Worm (Caenorhabditis elegans): Measurements from ENCODE around the gene rdy-2.

rdy-2 gene

DNA sequence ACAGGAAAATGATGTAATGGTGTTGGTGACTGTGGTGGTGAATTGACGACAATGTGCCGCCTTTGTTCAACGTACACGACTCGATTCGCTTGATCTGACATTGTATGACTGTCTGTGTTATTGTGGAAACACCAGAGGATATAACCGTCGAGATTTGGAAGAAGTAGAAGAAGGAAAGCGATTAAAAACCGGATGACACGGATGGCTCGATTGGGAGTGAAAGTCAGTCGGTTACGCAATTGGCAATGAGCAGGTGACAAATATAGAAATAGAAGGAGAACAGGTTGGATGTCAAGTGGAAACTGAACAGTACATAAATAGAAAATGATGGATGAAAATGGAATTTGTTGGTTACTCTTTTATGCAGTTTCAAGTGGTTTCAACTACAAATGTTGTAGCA is at the start of gene rdy-2:
Gene rdy-2, minus strand, starts transcription at position 101 of the 400 bp plus-strand sequence.
- TF ChIP-seq nhr-21 (tag; optimal IDR thresholded peaks at IDR 0.05) (no peak), elt-1 (tag; optimal IDR thresholded peaks at IDR 0.05) (no peak), zag-1 (tag; optimal IDR thresholded peaks at IDR 0.05) (no peak), peb-1 (tag; optimal IDR thresholded peaks at IDR 0.05) (no peak), unc-62 (GFP tag; optimal IDR thresholded peaks at IDR 0.05) (no peak), lin-13 (GFP tag; optimal IDR thresholded peaks at IDR 0.05) (no peak), ama-1 (optimal IDR thresholded peaks at IDR 0.05) (no peak), mdl-1 (tag; optimal IDR thresholded peaks at IDR 0.05) (no peak), ztf-4 (tag; optimal IDR thresholded peaks at IDR 0.05) (no peak), nhr-25 (tag; optimal IDR thresholded peaks at IDR 0.05) (no peak), mbf-1 (tag; optimal IDR thresholded peaks at IDR 0.05) (no peak), ZK546.5 (tag; optimal IDR thresholded peaks at IDR 0.05) (no peak), unc-39 (tag; optimal IDR thresholded peaks at IDR 0.05) (no peak)

DNA sequence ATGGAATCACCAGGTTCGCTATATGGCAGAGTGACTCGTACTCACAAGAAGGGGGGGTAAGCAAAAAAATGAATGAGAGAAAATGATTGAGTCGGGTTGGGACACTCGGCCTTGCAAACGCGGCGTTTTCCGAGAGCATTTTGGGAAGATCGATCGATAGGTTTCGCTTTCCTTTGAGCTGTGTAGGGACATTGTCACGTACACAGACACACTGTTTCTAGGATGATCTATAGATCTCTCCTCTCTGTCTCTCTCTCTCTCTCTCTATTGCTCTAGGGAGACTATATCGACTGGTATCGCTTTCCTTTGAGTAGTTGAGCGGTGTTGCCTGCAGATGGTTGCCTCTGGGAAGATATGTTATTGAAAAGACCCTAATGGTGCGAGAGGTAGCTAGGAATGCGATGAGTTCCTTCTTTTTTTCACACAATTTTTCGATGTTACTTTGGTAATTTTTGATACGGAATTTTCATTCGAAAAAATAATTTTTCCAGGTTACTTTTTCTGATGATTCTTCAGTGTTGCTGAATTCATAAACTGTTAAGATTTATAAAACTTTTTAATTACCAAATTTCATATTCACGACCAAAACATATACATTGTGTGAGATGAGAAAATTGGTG is 49.1 kb upstream of the rdy-2 start, which contains the start of gene H37A05.4:
Gene H37A05.4, minus strand, starts transcription at position 51 of the 620 bp plus-strand sequence.
- TF ChIP-seq ztf-1 (GFP tag; conservative IDR thresholded peaks at IDR 0.05) (0 out of 2 replicates have a peak, but pooled peaks have one; percentile 20), F13H6.1 (tag; optimal IDR thresholded peaks at IDR 0.05) (no peak), nhr-21 (tag; optimal IDR thresholded peaks at IDR 0.05) (no peak), nhr-11 (tag; optimal IDR thresholded peaks at IDR 0.05) (no peak), sem-4 (tag; optimal IDR thresholded peaks at IDR 0.05) (no peak), nhr-237 (tag; optimal IDR thresholded peaks at IDR 0.05) (no peak), blmp-1 (tag; optimal IDR thresholded peaks at IDR 0.05; ENCODE audit: insufficient read depth) (no peak), sma-3 (GFP tag; optimal IDR thresholded peaks at IDR 0.05) (peak; percentile 44), ama-1 (optimal IDR thresholded peaks at IDR 0.05) (peak; percentile 22), nhr-25 (tag; optimal IDR thresholded peaks at IDR 0.05) (peak; percentile 53), lin-13 (GFP tag; optimal IDR thresholded peaks at IDR 0.05) (peak; percentile 8), nhr-77 (tag; optimal IDR thresholded peaks at IDR 0.05) (no peak), ceh-82 (tag; optimal IDR thresholded peaks at IDR 0.05) (no peak), peb-1 (tag; optimal IDR thresholded peaks at IDR 0.05) (no peak), ztf-4 (tag; optimal IDR thresholded peaks at IDR 0.05) (peak; percentile 75), mab-5 (tag; optimal IDR thresholded peaks at IDR 0.05) (no peak), lin-39 (tag; optimal IDR thresholded peaks at IDR 0.05) (no peak), mdl-1 (tag; optimal IDR thresholded peaks at IDR 0.05) (no peak), R02D3.7 (tag; optimal IDR thresholded peaks at IDR 0.05) (no peak), nhr-10 (tag; optimal IDR thresholded peaks at IDR 0.05) (no peak), Y55F3AM.14 (GFP tag; optimal IDR thresholded peaks at IDR 0.05) (peak; percentile 10), C34F6.9 (tag; optimal IDR thresholded peaks at IDR 0.05) (no peak), alr-1 (tag; optimal IDR thresholded peaks at IDR 0.05) (no peak)

DNA sequence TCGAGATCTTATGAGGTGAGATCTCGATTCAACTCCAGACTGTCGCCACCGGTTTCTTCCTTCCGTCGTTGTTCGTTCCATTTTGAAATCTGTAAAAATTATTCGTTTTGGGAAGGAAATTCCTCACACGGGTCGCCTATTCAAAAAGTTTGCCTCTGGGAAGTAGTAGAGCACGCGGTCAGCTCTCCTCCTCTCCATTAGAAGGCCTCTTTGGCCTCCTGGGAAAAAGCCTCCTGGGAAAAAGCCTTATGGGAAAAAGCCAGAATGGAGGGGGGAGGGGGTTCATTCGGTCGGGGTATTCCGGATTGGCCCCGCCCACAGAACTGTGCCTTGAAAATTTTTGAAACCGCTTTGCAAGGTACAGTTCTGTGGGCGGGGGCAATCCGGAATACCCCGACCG is 46.8 kb upstream of the rdy-2 start:
- no peak for TF ChIP-seq skn-1 (tag; optimal IDR thresholded peaks at IDR 0.05)
- no peak for TF ChIP-seq Y55F3AM.14 (GFP tag; optimal IDR thresholded peaks at IDR 0.05)
- no peak for TF ChIP-seq aly-2 (tag; optimal IDR thresholded peaks at IDR 0.05)
- no peak for TF ChIP-seq F13H6.1 (tag; optimal IDR thresholded peaks at IDR 0.05)
- no peak for TF ChIP-seq nhr-129 (tag; optimal IDR thresholded peaks at IDR 0.05)
- no peak for TF ChIP-seq C34F6.9 (tag; optimal IDR thresholded peaks at IDR 0.05)
- TF ChIP-seq mdl-1 (tag; optimal IDR thresholded peaks at IDR 0.05): no peak
- no peak for TF ChIP-seq ztf-4 (tag; optimal IDR thresholded peaks at IDR 0.05)
- TF ChIP-seq mab-5 (tag; optimal IDR thresholded peaks at IDR 0.05): no peak

DNA sequence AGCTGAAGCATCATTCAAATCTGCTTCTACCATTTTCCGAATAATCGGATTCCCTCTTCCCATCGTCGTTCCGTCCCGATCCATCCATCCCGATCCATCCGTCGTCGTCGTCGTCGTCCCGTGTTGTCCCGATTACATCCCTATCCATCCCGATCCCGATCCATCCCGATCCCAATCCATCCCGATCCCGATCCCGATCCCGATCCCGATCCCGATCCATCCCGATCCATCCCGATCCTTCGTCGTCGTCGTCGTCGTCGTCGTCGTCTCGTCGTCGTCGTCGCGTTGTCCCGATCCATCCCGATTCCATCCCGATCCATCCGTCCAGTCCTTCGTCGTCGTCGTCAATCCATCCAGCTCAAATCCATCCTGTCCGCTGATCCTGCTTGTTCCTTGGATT is 46.4 kb upstream of the rdy-2 start:
- no peak for TF ChIP-seq peb-1 (tag; optimal IDR thresholded peaks at IDR 0.05)
- TF ChIP-seq mab-5 (tag; optimal IDR thresholded peaks at IDR 0.05): no peak
- TF ChIP-seq nhr-23 (tag; optimal IDR thresholded peaks at IDR 0.05): no peak
- no peak for TF ChIP-seq unc-39 (tag; optimal IDR thresholded peaks at IDR 0.05)
- TF ChIP-seq ceh-16 (tag; optimal IDR thresholded peaks at IDR 0.05): no peak
- TF ChIP-seq lin-39 (tag; optimal IDR thresholded peaks at IDR 0.05): no peak
- TF ChIP-seq sma-9 (GFP tag; optimal IDR thresholded peaks at IDR 0.05): no peak
- TF ChIP-seq sma-9 (tag; optimal IDR thresholded peaks at IDR 0.05): no peak
- no peak for TF ChIP-seq crh-2 (tag; optimal IDR thresholded peaks at IDR 0.05)
- no peak for TF ChIP-seq elt-3 (tag; optimal IDR thresholded peaks at IDR 0.05)
- no peak for TF ChIP-seq sma-3 (GFP tag; optimal IDR thresholded peaks at IDR 0.05)
